Worm (Caenorhabditis elegans) whole organism, young adult: ENCODE data around the gene C46F11.6.

Experiments
- K11D2.4 ChIP-seq: fragments of 200-800 bp; sonication (Bioruptor generic); IDR thresholded peaks from 2 replicates; pipeline ENCODE4 v1.3.6; 2022; ENCODE audit warnings: missing genetic modification reagents, missing genetic modification characterization, missing compliant biosample characterization
- T07F8.4 ChIP-seq: sonication (generic microtip); optimal IDR thresholded peaks from 2 replicates; lab custom pipeline; 2016; ENCODE audit warnings: mild to moderate bottlenecking, missing genetic modification characterization, moderate library complexity, missing compliant biosample characterization
- let-526 ChIP-seq: fragments of 200-800 bp; sonication (Bioruptor generic); IDR thresholded peaks from 2 replicates; pipeline ENCODE4 v1.3.6; 2022; ENCODE audit warnings: missing genetic modification reagents, missing genetic modification characterization, missing compliant biosample characterization
- nhr-120 ChIP-seq: fragments of 200-800 bp; sonication (Bioruptor generic); IDR thresholded peaks from 2 replicates; pipeline ENCODE4 v1.3.6; 2022; ENCODE audit warnings: missing genetic modification characterization, missing compliant biosample characterization
- ztf-25 ChIP-seq: fragments of 200-800 bp; sonication (Bioruptor generic); IDR thresholded peaks from 2 replicates; pipeline ENCODE4 v1.3.6; 2022; ENCODE audit warnings: missing genetic modification reagents, missing genetic modification characterization, missing compliant biosample characterization

ce11 chrIII:3703397-3703796, 33.2 kb upstream of the C46F11.6 start, which contains the start of gene C14B1.3:
- TF ChIP-seq ztf-25: no peak
- TF ChIP-seq nhr-120 (GFP tag; lab: Robert Waterston, UW): no peak
- TF ChIP-seq let-526 (GFP tag; lab: Robert Waterston, UW): no peak
- no peak for TF ChIP-seq T07F8.4
- TF ChIP-seq K11D2.4: no peak
